Worm (Caenorhabditis elegans) whole organism, L1 larva: ENCODE results near the gene plg-1.

Experiments used
- C04F5.9 ChIP-seq: sonication (generic microtip); optimal IDR thresholded peaks from 2 replicates; lab custom pipeline; 2016; ENCODE audit warnings: missing genetic modification characterization, missing compliant biosample characterization
- Y116A8C.19 ChIP-seq: sonication (generic microtip); optimal IDR thresholded peaks from 2 replicates; lab custom pipeline; 2016; ENCODE audit warnings: missing compliant biosample characterization, missing genetic modification characterization, borderline replicate concordance
- alr-1 ChIP-seq: fragments of 200-800 bp; sonication (Bioruptor generic); optimal IDR thresholded peaks from 2 replicates; lab custom pipeline; 2018; ENCODE audit warnings: borderline replicate concordance, mild to moderate bottlenecking, missing genetic modification characterization, missing compliant biosample characterization
- ama-1 ChIP-seq: fragments of 150-350 bp; optimal IDR thresholded peaks from 2 replicates; lab custom pipeline; 2014
- blmp-1 ChIP-seq: fragments of 150-350 bp; optimal IDR thresholded peaks from 2 replicates; lab custom pipeline; 2014; ENCODE audit warnings: missing biosample characterization, missing genetic modification characterization
- ceh-63 ChIP-seq: fragments of 200-800 bp; sonication (Bioruptor generic); optimal IDR thresholded peaks from 2 replicates; lab custom pipeline; 2018; ENCODE audit warnings: mild to moderate bottlenecking, missing genetic modification characterization, missing compliant biosample characterization
- ceh-82 ChIP-seq, 3 experiments: fragments of 150-350 bp in 1 of 3; sonication (generic microtip) in 2 of 3; optimal IDR thresholded peaks; 2 replicates each; lab custom pipeline; 2014 to 2017; ENCODE audit warnings: missing biosample characterization in 3 of 3, missing genetic modification characterization in 3 of 3
- ceh-88 ChIP-seq: fragments of 200-800 bp; sonication (Bioruptor generic); IDR thresholded peaks from 2 replicates; pipeline ENCODE4 v1.3.6; 2022; ENCODE audit warnings: missing genetic modification characterization, missing compliant biosample characterization
- ces-1 ChIP-seq: fragments of 150-350 bp; optimal IDR thresholded peaks from 2 replicates; lab custom pipeline; 2014; ENCODE audit warnings: missing biosample characterization, missing genetic modification reagents, missing genetic modification characterization
- dpl-1 ChIP-seq, 3 experiments: fragments of 150-350 bp in 2 of 3; sonication (generic microtip) in 1 of 3; optimal IDR thresholded peaks; 2 replicates each; lab custom pipeline; 2014 to 2017; ENCODE audit warnings: missing biosample characterization in 3 of 3, missing genetic modification characterization in 3 of 3, missing genetic modification reagents in 3 of 3
- efl-1 ChIP-seq, 4 experiments: fragments of 150-350 bp; optimal IDR thresholded peaks in 3 of 4; peaks in 1 of 4; 1 replicate in 1 of 4; 2 replicates in 3 of 4; lab custom pipeline; 2014; ENCODE audit warnings: missing biosample characterization in 2 of 4, missing genetic modification characterization in 2 of 4, missing genetic modification reagents in 2 of 4
- egl-27 ChIP-seq, 2 experiments: fragments of 150-350 bp in 1 of 2; sonication (generic microtip); optimal IDR thresholded peaks; 3 replicates each; lab custom pipeline; 2017 to 2018; ENCODE audit warnings: missing biosample characterization in 2 of 2, missing genetic modification characterization in 2 of 2, missing genetic modification reagents in 2 of 2
- elt-3 ChIP-seq, 6 experiments: fragments of 150-350 bp in 1 of 6; sonication (generic microtip); optimal IDR thresholded peaks; 2 replicates each; lab custom pipeline; 2017 to 2018; ENCODE audit warnings: missing biosample characterization in 6 of 6, missing genetic modification characterization in 6 of 6, inconsistent platforms in 1 of 6
- ets-5 ChIP-seq: fragments of 200-800 bp; sonication (Bioruptor generic); IDR thresholded peaks from 2 replicates; pipeline ENCODE4 v1.3.6; 2022; ENCODE audit warnings: missing genetic modification characterization, missing compliant biosample characterization
- fkh-8 ChIP-seq: sonication (generic microtip); optimal IDR thresholded peaks from 2 replicates; lab custom pipeline; 2016; ENCODE audit warnings: mild to moderate bottlenecking, missing genetic modification characterization, missing compliant biosample characterization
- hlh-4 ChIP-seq: sonication (generic microtip); optimal IDR thresholded peaks from 2 replicates; lab custom pipeline; 2016; ENCODE audit warnings: mild to moderate bottlenecking, missing genetic modification characterization, missing compliant biosample characterization
- hpl-2 ChIP-seq: fragments of 150-350 bp; optimal IDR thresholded peaks from 2 replicates; lab custom pipeline; 2014; ENCODE audit warnings: missing biosample characterization, missing genetic modification reagents, missing genetic modification characterization
- irx-1 ChIP-seq: sonication (generic microtip); optimal IDR thresholded peaks from 2 replicates; lab custom pipeline; 2016; ENCODE audit warnings: missing genetic modification characterization, missing compliant biosample characterization
- isw-1 ChIP-seq: fragments of 200-800 bp; sonication (Bioruptor generic); IDR thresholded peaks from 2 replicates; pipeline ENCODE4 v1.3.6; 2022; ENCODE audit warnings: missing genetic modification characterization, missing compliant biosample characterization
- jun-1 ChIP-seq: fragments of 150-350 bp; optimal IDR thresholded peaks from 2 replicates; lab custom pipeline; 2014; ENCODE audit warnings: missing biosample characterization, missing genetic modification reagents, missing genetic modification characterization
- lin-13 ChIP-seq: fragments of 150-350 bp; optimal IDR thresholded peaks from 2 replicates; lab custom pipeline; 2014; ENCODE audit warnings: missing biosample characterization, missing genetic modification reagents, missing genetic modification characterization
- lin-14 ChIP-seq: fragments of 200-800 bp; sonication (Bioruptor generic); optimal IDR thresholded peaks from 2 replicates; lab custom pipeline; 2018; ENCODE audit warnings: mild to moderate bottlenecking, missing genetic modification characterization, moderate library complexity, missing compliant biosample characterization
- lin-15B ChIP-seq: fragments of 150-350 bp; sonication (generic microtip); optimal IDR thresholded peaks from 3 replicates; lab custom pipeline; 2014; ENCODE audit warnings: missing biosample characterization, missing genetic modification characterization
- lin-39 ChIP-seq: fragments of 150-350 bp; optimal IDR thresholded peaks from 2 replicates; lab custom pipeline; 2014; ENCODE audit warnings: missing biosample characterization, missing genetic modification reagents, missing genetic modification characterization
- lir-3 ChIP-seq: sonication (generic microtip); optimal IDR thresholded peaks from 2 replicates; lab custom pipeline; 2016; ENCODE audit warnings: mild to moderate bottlenecking, missing genetic modification characterization, moderate library complexity, missing compliant biosample characterization; ENCODE audit not compliant: poor library complexity
- lsy-2 ChIP-seq, 2 experiments: fragments of 150-350 bp; optimal IDR thresholded peaks; 2 replicates each; lab custom pipeline; 2014; ENCODE audit warnings: missing biosample characterization in 2 of 2, missing genetic modification characterization in 2 of 2
- mdl-1 ChIP-seq, 2 experiments: fragments of 150-350 bp; optimal IDR thresholded peaks; 2 replicates each; lab custom pipeline; 2014 to 2017; ENCODE audit warnings: missing biosample characterization in 2 of 2, missing genetic modification characterization in 2 of 2, inconsistent platforms in 1 of 2
- mef-2 ChIP-seq: fragments of 150-350 bp; optimal IDR thresholded peaks from 2 replicates; lab custom pipeline; 2014; ENCODE audit warnings: missing biosample characterization, missing genetic modification characterization
- nhr-11 ChIP-seq: fragments of 150-350 bp; optimal IDR thresholded peaks from 2 replicates; lab custom pipeline; 2014; ENCODE audit warnings: missing biosample characterization, missing genetic modification characterization
- nhr-12 ChIP-seq: sonication (generic microtip); optimal IDR thresholded peaks from 2 replicates; lab custom pipeline; 2017; ENCODE audit warnings: missing biosample characterization, missing genetic modification characterization
- nhr-19 ChIP-seq: fragments of 200-800 bp; sonication (Bioruptor generic); conservative IDR thresholded peaks from 2 replicates; pipeline ENCODE4 v1.3.6; 2022; ENCODE audit warnings: missing genetic modification characterization, missing compliant biosample characterization
- nhr-71 ChIP-seq: sonication (generic microtip); optimal IDR thresholded peaks from 2 replicates; lab custom pipeline; 2016; ENCODE audit warnings: mild to moderate bottlenecking, missing genetic modification characterization, moderate library complexity, missing compliant biosample characterization
- nhr-76 ChIP-seq: sonication (generic microtip); optimal IDR thresholded peaks from 2 replicates; lab custom pipeline; 2017; ENCODE audit warnings: missing biosample characterization, missing genetic modification characterization
- nhr-77 ChIP-seq: fragments of 150-350 bp; optimal IDR thresholded peaks from 2 replicates; lab custom pipeline; 2014; ENCODE audit warnings: missing biosample characterization, missing genetic modification characterization
- nhr-84 ChIP-seq: sonication (generic microtip); optimal IDR thresholded peaks from 2 replicates; lab custom pipeline; 2017; ENCODE audit warnings: missing biosample characterization, missing genetic modification characterization
- pax-3 ChIP-seq: fragments of 200-800 bp; sonication (Bioruptor generic); optimal IDR thresholded peaks from 2 replicates; lab custom pipeline; 2018; ENCODE audit warnings: mild to moderate bottlenecking, missing genetic modification characterization, moderate library complexity, missing compliant biosample characterization
- rnt-1 ChIP-seq: sonication (generic microtip); optimal IDR thresholded peaks from 2 replicates; lab custom pipeline; 2016; ENCODE audit warnings: mild to moderate bottlenecking, missing genetic modification characterization, moderate library complexity, missing compliant biosample characterization
- snpc-4 ChIP-seq: fragments of 150-350 bp; optimal IDR thresholded peaks from 2 replicates; lab custom pipeline; 2014; ENCODE audit warnings: missing biosample characterization, missing genetic modification characterization
- snu-23 ChIP-seq: sonication (generic microtip); optimal IDR thresholded peaks from 2 replicates; lab custom pipeline; 2016; ENCODE audit warnings: missing genetic modification characterization, missing compliant biosample characterization
- sptf-1 ChIP-seq: fragments of 150-350 bp; optimal IDR thresholded peaks from 2 replicates; lab custom pipeline; 2014; ENCODE audit warnings: missing biosample characterization, missing genetic modification characterization
- sup-37 ChIP-seq: fragments of 200-800 bp; sonication (Bioruptor generic); optimal IDR thresholded peaks from 2 replicates; lab custom pipeline; 2018; ENCODE audit warnings: mild to moderate bottlenecking, missing genetic modification characterization, missing compliant biosample characterization
- swsn-7 ChIP-seq: sonication (generic microtip); optimal IDR thresholded peaks from 2 replicates; lab custom pipeline; 2016; ENCODE audit warnings: missing genetic modification characterization, missing compliant biosample characterization
- tbx-2 ChIP-seq: sonication (generic microtip); optimal IDR thresholded peaks from 2 replicates; lab custom pipeline; 2016; ENCODE audit warnings: missing genetic modification characterization, missing compliant biosample characterization
- unc-130 ChIP-seq: fragments of 150-350 bp; optimal IDR thresholded peaks from 2 replicates; lab custom pipeline; 2017; ENCODE audit warnings: missing biosample characterization, missing genetic modification characterization, inconsistent platforms
- vab-15 ChIP-seq: sonication (generic microtip); optimal IDR thresholded peaks from 2 replicates; lab custom pipeline; 2017; ENCODE audit warnings: missing genotype, mild to moderate bottlenecking, missing genetic modification characterization, missing compliant biosample characterization
- xbp-1 ChIP-seq: sonication (generic microtip); optimal IDR thresholded peaks from 2 replicates; lab custom pipeline; 2016; ENCODE audit warnings: missing genetic modification characterization, missing compliant biosample characterization
- zip-4 ChIP-seq: fragments of 200-800 bp; sonication (Bioruptor generic); optimal IDR thresholded peaks from 2 replicates; lab custom pipeline; 2018; ENCODE audit warnings: mild to moderate bottlenecking, missing genetic modification characterization, moderate library complexity, missing compliant biosample characterization
- ztf-11 ChIP-seq, 2 experiments: sonication (generic microtip); optimal IDR thresholded peaks; 2 replicates each; lab custom pipeline; 2016 to 2017; ENCODE audit warnings: missing genetic modification characterization in 2 of 2, missing biosample characterization in 1 of 2, missing compliant biosample characterization in 1 of 2
- ztf-4 ChIP-seq: fragments of 150-350 bp; optimal IDR thresholded peaks from 2 replicates; lab custom pipeline; 2014; ENCODE audit warnings: missing biosample characterization, missing genetic modification characterization

Gene plg-1

DNA sequence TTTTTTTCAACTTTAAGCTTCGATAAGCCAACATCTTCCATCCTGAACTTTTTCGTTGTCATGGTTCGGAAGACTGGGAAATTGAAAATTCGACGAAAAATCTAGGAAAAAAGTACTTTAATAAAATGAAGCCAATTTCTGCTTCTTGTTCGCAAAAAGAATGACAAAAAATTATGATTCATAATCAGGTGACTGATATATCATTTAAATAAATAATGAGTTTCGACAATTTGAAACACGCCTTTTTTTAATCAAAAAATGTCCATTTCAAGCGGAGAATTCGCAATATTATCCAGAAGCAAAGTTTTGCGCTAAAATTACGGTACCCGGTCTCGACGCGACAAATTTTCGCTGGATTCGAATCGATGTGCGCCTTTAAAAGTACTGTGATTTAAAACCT lies 6.9 kb upstream of the plg-1 start, which contains the start of gene F44E2.6:
F44E2.6 (minus strand) TSS at position 101 of the 400 bp plus-strand sequence.
- no peak for TF ChIP-seq jun-1
- TF ChIP-seq alr-1 (tag; lab: Kevin White, UChicago): no peak
- no peak for TF ChIP-seq ama-1
- no peak for TF ChIP-seq mef-2
- TF ChIP-seq lin-39 (tag; lab: Kevin White, UChicago): no peak
- TF ChIP-seq lin-14 (GFP tag; lab: Kevin White, UChicago): no peak
- TF ChIP-seq ceh-63 (GFP tag; lab: Kevin White, UChicago): no peak
- TF ChIP-seq egl-27 (tag; optimal IDR thresholded peaks at IDR 0.05; lab: Kevin White, UChicago): no peak
- TF ChIP-seq Y116A8C.19 (tag; lab: Kevin White, UChicago): no peak

- TF ChIP-seq alr-1 (tag; lab: Kevin White, UChicago): no peak
- TF ChIP-seq hpl-2 (GFP tag; lab: Kevin White, UChicago): no peak
- no peak for TF ChIP-seq ztf-4 (tag; lab: Kevin White, UChicago)
- peak; percentile 66 to 74 for TF ChIP-seq lsy-2 (tag; optimal IDR thresholded peaks at IDR 0.05; lab: Kevin White, UChicago)
- no peak for TF ChIP-seq ama-1
- peak; percentile 67 to 80 (median 72) for TF ChIP-seq dpl-1 (GFP tag; optimal IDR thresholded peaks at IDR 0.05; lab: Kevin White, UChicago)
- TF ChIP-seq lir-3 (tag; lab: Kevin White, UChicago): peak; percentile 44
- TF ChIP-seq egl-27 (tag; optimal IDR thresholded peaks at IDR 0.05; lab: Kevin White, UChicago): no peak
- no peak for TF ChIP-seq ceh-88
- no peak for TF ChIP-seq sptf-1 (tag; lab: Kevin White, UChicago)
- no peak for TF ChIP-seq lin-14 (GFP tag; lab: Kevin White, UChicago)
- TF ChIP-seq swsn-7 (tag; lab: Kevin White, UChicago): peak; percentile 52
- TF ChIP-seq nhr-11: no peak
- no peak for TF ChIP-seq nhr-76 (tag; lab: Kevin White, UChicago)
- TF ChIP-seq nhr-71 (tag; lab: Kevin White, UChicago): peak; percentile 70
- peak; percentile 48 for TF ChIP-seq xbp-1
- TF ChIP-seq snpc-4 (tag; lab: Kevin White, UChicago): no peak
- TF ChIP-seq zip-4 (GFP tag; lab: Kevin White, UChicago): no peak
- TF ChIP-seq lin-15B (tag; lab: Kevin White, UChicago): peak; percentile 63
- peak; percentile 15 to 43 (median 17) for TF ChIP-seq ceh-82 (tag; optimal IDR thresholded peaks at IDR 0.05; lab: Kevin White, UChicago)
- peak; percentile 26 for TF ChIP-seq C04F5.9
- peak in 1 of 2 experiments; percentile 15 for TF ChIP-seq mdl-1 (tag; optimal IDR thresholded peaks at IDR 0.05; lab: Kevin White, UChicago)
- peak; percentile 35; the same call in 1 of the 2 replicates for TF ChIP-seq nhr-19 (GFP tag; lab: Robert Waterston, UW)
- no peak for TF ChIP-seq ets-5 (GFP tag; lab: Robert Waterston, UW)
- TF ChIP-seq jun-1: no peak
- peak; percentile 68 for TF ChIP-seq blmp-1 (tag; lab: Kevin White, UChicago)
- peak; percentile 69 for TF ChIP-seq unc-130 (tag; lab: Kevin White, UChicago)
- peak; percentile 62 for TF ChIP-seq snu-23 (GFP tag; lab: Kevin White, UChicago)
- TF ChIP-seq Y116A8C.19 (tag; lab: Kevin White, UChicago): no peak
- no peak for TF ChIP-seq ztf-11 (tag; optimal IDR thresholded peaks at IDR 0.05; lab: Kevin White, UChicago)
- TF ChIP-seq nhr-12 (tag; lab: Kevin White, UChicago): no peak
- TF ChIP-seq lin-13 (GFP tag; lab: Kevin White, UChicago): no peak
- peak; percentile 23 for TF ChIP-seq irx-1 (tag; lab: Kevin White, UChicago)
- TF ChIP-seq mef-2: no peak
- TF ChIP-seq tbx-2 (tag; lab: Kevin White, UChicago): peak; percentile 28
- TF ChIP-seq nhr-84 (tag; lab: Kevin White, UChicago): no peak
- no peak for TF ChIP-seq ces-1 (GFP tag; lab: Kevin White, UChicago)
- no peak for TF ChIP-seq pax-3 (tag; lab: Kevin White, UChicago)
- TF ChIP-seq fkh-8: peak; percentile 1
- TF ChIP-seq isw-1 (GFP tag; lab: Robert Waterston, UW): peak; percentile 2; the same call in 1 of the 2 replicates
- no peak for TF ChIP-seq nhr-77
- TF ChIP-seq sup-37 (GFP tag; lab: Kevin White, UChicago): no peak
- TF ChIP-seq vab-15 (tag; lab: Kevin White, UChicago): peak; percentile 0
- TF ChIP-seq elt-3 (tag; optimal IDR thresholded peaks at IDR 0.05; lab: Kevin White, UChicago): peak in 1 of 6 experiments; percentile 45
- TF ChIP-seq hlh-4 (tag; lab: Kevin White, UChicago): no peak
- peak; percentile 75 to 76 for TF ChIP-seq efl-1 (optimal IDR thresholded peaks at IDR 0.05; lab: Kevin White, UChicago)
- peak; percentile 75 to 96 for TF ChIP-seq efl-1 (GFP tag; optimal IDR thresholded peaks at IDR 0.05 in 1 of 2; lab: Kevin White, UChicago)
- peak; percentile 70 for TF ChIP-seq rnt-1 (tag; lab: Kevin White, UChicago)
Measured at ce11 chrIII:8847722-8848121, 4.3 kb upstream of the plg-1 start.
